Fruit fly (Drosophila melanogaster): ENCODE data around the gene Paip2.
A peak's percentile ranks its signal among the peaks of the same experiment; 100 is the strongest.

Paip2 gene

DNA sequence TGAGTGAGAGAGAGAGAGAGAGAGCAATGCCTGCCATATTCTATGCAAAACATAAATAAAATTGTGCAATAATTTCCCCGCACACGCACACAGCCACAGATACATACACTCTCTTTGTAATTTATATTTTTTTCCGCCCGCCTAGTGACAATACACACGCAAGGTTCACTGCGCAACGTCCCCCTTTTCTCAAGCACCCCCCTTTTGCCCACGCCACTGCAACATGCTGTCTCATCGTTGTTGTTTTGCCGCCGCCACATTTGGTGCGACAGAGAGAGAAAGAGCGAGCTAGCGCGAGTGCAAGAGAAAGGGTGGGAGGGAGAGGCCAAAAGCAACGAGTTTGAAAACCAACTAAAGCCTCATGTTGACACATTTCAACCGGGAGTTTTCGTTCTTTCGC lies 31.8 kb downstream of the Paip2 start:
- peak; percentile 57 for TF ChIP-seq Blimp-1 (GFP tag; optimal IDR thresholded peaks at IDR 0.05)
- TF ChIP-seq CG9139 (GFP tag; optimal IDR thresholded peaks at IDR 0.05), result peak; percentile 64
- TF ChIP-seq Ets21C (GFP tag; optimal IDR thresholded peaks at IDR 0.05), result peak; percentile 67
- peak; percentile 77 for TF ChIP-seq CG6276 (GFP tag; optimal IDR thresholded peaks at IDR 0.05)
- TF ChIP-seq Eip78C (GFP tag), result peak; percentile 92
- peak; percentile 74 for TF ChIP-seq cyc (GFP tag; optimal IDR thresholded peaks at IDR 0.05)
- peak; percentile 77 for TF ChIP-seq dac (GFP tag; optimal IDR thresholded peaks at IDR 0.05)
- TF ChIP-seq CG10631 (GFP tag; optimal IDR thresholded peaks at IDR 0.05), result peak; percentile 72
- no peak for TF ChIP-seq CG4318 (GFP tag; optimal IDR thresholded peaks at IDR 0.05)
- TF ChIP-seq CG7368 (GFP tag; optimal IDR thresholded peaks at IDR 0.05), result peak; percentile 74
- peak; percentile 80 for TF ChIP-seq Gug (GFP tag; IDR thresholded peaks at IDR 0.05)
- no peak for TF ChIP-seq Eip93F (GFP tag; optimal IDR thresholded peaks at IDR 0.05)
- TF ChIP-seq achi (GFP tag; optimal IDR thresholded peaks at IDR 0.05), result peak; percentile 62
- peak; percentile 88 for TF ChIP-seq CG6163 (GFP tag; IDR thresholded peaks at IDR 0.05)
- TF ChIP-seq Sox102F (GFP tag; optimal IDR thresholded peaks at IDR 0.05), result peak; percentile 71
- TF ChIP-seq esn (GFP tag; optimal IDR thresholded peaks at IDR 0.05), result peak; percentile 81
- TF ChIP-seq Hr38 (GFP tag; optimal IDR thresholded peaks at IDR 0.05), result no peak
- peak; percentile 82 for TF ChIP-seq lz (GFP tag; optimal IDR thresholded peaks at IDR 0.05)
- TF ChIP-seq Ets96B (tag; optimal IDR thresholded peaks at IDR 0.05), result peak; percentile 63
- peak; percentile 33 for TF ChIP-seq CG11762 (GFP tag; optimal IDR thresholded peaks at IDR 0.05; ENCODE audit: insufficient read depth)
- TF ChIP-seq dsx (GFP tag; optimal IDR thresholded peaks at IDR 0.05; ENCODE audit: poor library complexity, severe bottlenecking), result peak; percentile 48
- TF ChIP-seq OdsH (GFP tag; optimal IDR thresholded peaks at IDR 0.05), result peak; percentile 77
- TF ChIP-seq vri (GFP tag; optimal IDR thresholded peaks at IDR 0.05), result peak; percentile 86
- peak; percentile 69 for TF ChIP-seq CG6808 (GFP tag; optimal IDR thresholded peaks at IDR 0.05)
- peak; percentile 53 for TF ChIP-seq CG16779 (tag; optimal IDR thresholded peaks at IDR 0.05)
- TF ChIP-seq Lpt (GFP tag; optimal IDR thresholded peaks at IDR 0.05), result peak; percentile 76
- TF ChIP-seq CG10669 (GFP tag; optimal IDR thresholded peaks at IDR 0.05), result peak; percentile 67
- TF ChIP-seq CG32006 (GFP tag; optimal IDR thresholded peaks at IDR 0.05), result peak; percentile 77
- TF ChIP-seq Eip75B (GFP tag; optimal IDR thresholded peaks at IDR 0.05), result peak; percentile 58
- peak; percentile 63 for TF ChIP-seq CG8319 (GFP tag; optimal IDR thresholded peaks at IDR 0.05)
- peak; percentile 73 for TF ChIP-seq acj6 (GFP tag; optimal IDR thresholded peaks at IDR 0.05)
- TF ChIP-seq eg (GFP tag; IDR thresholded peaks at IDR 0.05), result peak; percentile 89
- peak; percentile 90 for TF ChIP-seq Sox14 (GFP tag; optimal IDR thresholded peaks at IDR 0.05)
- TF ChIP-seq CG15336 (GFP tag; IDR thresholded peaks at IDR 0.05), result no peak; the same call in 1 of the 2 replicates
- TF ChIP-seq spab (GFP tag; optimal IDR thresholded peaks at IDR 0.05), result peak; percentile 47
- no peak for TF ChIP-seq fd85E (GFP tag; optimal IDR thresholded peaks at IDR 0.05)
- peak; percentile 49 for TF ChIP-seq CG3032 (tag; optimal IDR thresholded peaks at IDR 0.05)
- TF ChIP-seq CG34406 (GFP tag; optimal IDR thresholded peaks at IDR 0.05), result peak; percentile 56
- TF ChIP-seq CG1621 (tag; optimal IDR thresholded peaks at IDR 0.05), result peak; percentile 63
- peak; percentile 59 for TF ChIP-seq fkh (GFP tag; optimal IDR thresholded peaks at IDR 0.05)
- peak; percentile 62 for TF ChIP-seq CG8632 (GFP tag; optimal IDR thresholded peaks at IDR 0.05)
- TF ChIP-seq CG11294 (GFP tag; IDR thresholded peaks at IDR 0.05), result peak; percentile 51
- TF ChIP-seq Hr39 (GFP tag; optimal IDR thresholded peaks at IDR 0.05), result peak; percentile 75
- peak; percentile 80 for TF ChIP-seq CG31627 (GFP tag; optimal IDR thresholded peaks at IDR 0.05)
- TF ChIP-seq CG8119 (GFP tag; IDR thresholded peaks at IDR 0.05), result peak; percentile 73; the same call in 2 of the 3 replicates
- TF ChIP-seq Smox (GFP tag; optimal IDR thresholded peaks at IDR 0.05), result peak; percentile 68
- peak; percentile 26 for TF ChIP-seq CG6854 (GFP tag; optimal IDR thresholded peaks at IDR 0.05)
- peak; percentile 77 for TF ChIP-seq CG6792 (GFP tag; optimal IDR thresholded peaks at IDR 0.05)
- TF ChIP-seq net (GFP tag; optimal IDR thresholded peaks at IDR 0.05), result peak; percentile 80
- TF ChIP-seq fd59A (GFP tag; optimal IDR thresholded peaks at IDR 0.05), result peak; percentile 33
- peak; percentile 71 for TF ChIP-seq Met (GFP tag; optimal IDR thresholded peaks at IDR 0.05)
- peak; percentile 72 for TF ChIP-seq CG3919 (GFP tag; optimal IDR thresholded peaks at IDR 0.05)

All from whole organism, prepupa.